Fruit fly (Drosophila melanogaster) whole organism, wandering third instar larva: ENCODE data around the gene DhpD.

Experiments used
- HLH106 ChIP-seq: fragments of 200-800 bp; optimal IDR thresholded peaks from 3 replicates; lab custom pipeline; 2019; ENCODE audit warnings: missing biosample characterization, mild to moderate bottlenecking, missing genetic modification characterization, moderate library complexity
- Hr78 ChIP-seq: fragments of >200 bp; optimal IDR thresholded peaks from 2 replicates; lab custom pipeline; 2017; ENCODE audit warnings: missing biosample characterization, missing genetic modification characterization
- Jra ChIP-seq: sonication (Bioruptor generic); optimal IDR thresholded peaks from 2 replicates; lab custom pipeline; 2016; ENCODE audit warnings: missing biosample characterization, missing genetic modification characterization
- Mio ChIP-seq: sonication (Bioruptor generic); optimal IDR thresholded peaks from 2 replicates; lab custom pipeline; 2016; ENCODE audit warnings: missing biosample characterization, missing genetic modification characterization
- OdsH ChIP-seq: fragments of 200-800 bp; sonication (Bioruptor generic); optimal IDR thresholded peaks from 2 replicates; lab custom pipeline; 2016; ENCODE audit warnings: missing biosample characterization, mild to moderate bottlenecking, missing genetic modification characterization
- ey ChIP-seq: fragments of 200-800 bp; sonication (Bioruptor generic); optimal IDR thresholded peaks from 2 replicates; lab custom pipeline; 2016; ENCODE audit warnings: missing biosample characterization, missing genetic modification characterization
- psq ChIP-seq: fragments of 200-800 bp; sonication (Bioruptor generic); optimal IDR thresholded peaks from 3 replicates; lab custom pipeline; 2017; ENCODE audit warnings: missing biosample characterization, mild to moderate bottlenecking, missing genetic modification characterization, moderate library complexity
- rgr ChIP-seq: fragments of 200-800 bp; sonication (Bioruptor generic); optimal IDR thresholded peaks from 3 replicates; lab custom pipeline; 2016; ENCODE audit warnings: missing biosample characterization, mild to moderate bottlenecking, missing genetic modification characterization
- woc ChIP-seq: sonication (Bioruptor generic); optimal IDR thresholded peaks from 2 replicates; lab custom pipeline; 2016; ENCODE audit warnings: missing biosample characterization, mild to moderate bottlenecking, missing genetic modification characterization

dm6 chr3R:4252943-4253342 is 23.9 kb upstream of the DhpD start, which contains the start of gene CG14644:
- TF ChIP-seq rgr (GFP tag; lab: Kevin White, UChicago) (no peak), Hr78 (GFP tag; lab: Kevin White, UChicago) (no peak), psq (no peak), HLH106 (no peak), woc (GFP tag; lab: Kevin White, UChicago) (no peak), Mio (no peak), Jra (GFP tag; lab: Kevin White, UChicago) (no peak), ey (GFP tag; lab: Kevin White, UChicago) (no peak), OdsH (GFP tag; lab: Kevin White, UChicago) (no peak)
